Fruit fly (Drosophila melanogaster) whole organism, embryonic: Measurements from ENCODE around the gene vari.

Experiments
- CG1792 ChIP-seq: fragments of 200-800 bp; sonication (Bioruptor generic); optimal IDR thresholded peaks from 2 replicates; lab custom pipeline; 2016; ENCODE audit warnings: missing biosample characterization, missing genetic modification characterization
- CG4617 ChIP-seq: fragments of 200-800 bp; sonication (Bioruptor generic); optimal IDR thresholded peaks from 3 replicates; lab custom pipeline; 2016; ENCODE audit warnings: missing biosample characterization, missing genetic modification characterization, borderline replicate concordance
- CG7839 ChIP-seq: fragments of 200-800 bp; sonication (Bioruptor generic); optimal IDR thresholded peaks from 3 replicates; lab custom pipeline; 2018; ENCODE audit warnings: missing biosample characterization, mild to moderate bottlenecking, missing genetic modification characterization, moderate library complexity
- D19B ChIP-seq: fragments of 200-800 bp; sonication (Bioruptor generic); optimal IDR thresholded peaks from 2 replicates; lab custom pipeline; 2017; ENCODE audit warnings: missing biosample characterization, mild to moderate bottlenecking, missing genetic modification characterization
- gsb-n ChIP-seq: fragments of 200-800 bp; sonication (Bioruptor generic); optimal IDR thresholded peaks from 3 replicates; lab custom pipeline; 2018; ENCODE audit warnings: missing biosample characterization, mild to moderate bottlenecking, missing genetic modification characterization
- lbe ChIP-seq: fragments of 200-800 bp; sonication (Bioruptor generic); optimal IDR thresholded peaks from 2 replicates; lab custom pipeline; 2016; ENCODE audit warnings: missing biosample characterization, mild to moderate bottlenecking, missing genetic modification characterization
- pan ChIP-seq, 4 experiments: fragments of >200 bp in 3 of 4; fragments of 200-800 bp in 1 of 4; sonication (Bioruptor generic) in 1 of 4; optimal IDR thresholded peaks in 3 of 4; IDR thresholded peaks in 1 of 4; 2 replicates each; pipeline versions ENCODE4 v1.3.6 to Lab custom; 2017 to 2022; ENCODE audit warnings: missing biosample characterization in 2 of 4, missing genetic modification characterization in 2 of 4, mixed read lengths in 1 of 4

DNA sequence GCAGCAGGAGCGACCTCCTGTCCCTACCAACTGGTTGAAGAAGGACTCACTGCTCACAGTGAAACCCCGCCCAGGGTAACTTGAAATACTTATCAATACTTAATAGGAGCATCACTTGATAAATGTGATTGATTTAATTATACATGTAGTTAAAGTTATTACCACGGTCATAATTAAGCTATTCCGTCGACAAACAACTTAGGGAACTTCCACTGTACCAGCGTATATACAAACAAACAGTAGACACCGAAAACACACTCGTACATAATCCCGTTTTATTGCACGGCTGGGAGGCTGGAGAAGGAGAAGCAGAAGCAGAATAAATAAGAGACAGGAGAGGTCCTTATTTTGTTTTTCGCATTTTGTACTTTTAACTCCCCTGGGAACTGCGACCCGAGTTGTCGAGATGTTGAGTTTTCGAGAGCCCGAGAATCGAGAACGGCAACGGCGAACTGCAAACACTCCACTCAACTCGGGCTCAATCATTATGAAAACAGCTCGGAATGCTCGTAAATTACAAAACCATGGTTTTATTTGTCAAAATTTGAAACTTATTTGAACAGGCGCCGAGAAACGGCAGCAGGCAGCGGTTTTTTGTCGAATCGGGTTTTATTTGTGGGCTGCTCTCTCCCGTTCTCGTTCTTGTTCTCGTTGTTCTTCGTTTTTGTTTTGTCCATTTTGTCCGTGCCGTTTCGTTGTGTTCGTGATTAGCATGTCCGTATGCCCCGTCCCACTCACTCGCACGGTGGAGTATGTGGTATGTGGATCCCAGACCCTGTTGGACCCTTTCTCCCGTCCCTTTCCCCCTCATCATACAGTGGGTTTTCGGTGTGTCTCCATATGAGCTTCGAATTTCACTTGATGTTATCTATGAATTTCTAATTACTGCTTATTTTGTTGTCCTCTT lies 3.4 kb upstream of the vari start:
- peak; percentile 52 for TF ChIP-seq D19B (GFP tag; lab: Kevin White, UChicago)
- peak; percentile 69 for TF ChIP-seq CG1792 (GFP tag; lab: Kevin White, UChicago)
- TF ChIP-seq lbe: peak; percentile 96
- peak; percentile 85 for TF ChIP-seq CG7839 (tag; lab: Kevin White, UChicago)
- TF ChIP-seq CG4617 (GFP tag; lab: Kevin White, UChicago): no peak
- TF ChIP-seq gsb-n (tag; lab: Kevin White, UChicago): no peak
- no peak for TF ChIP-seq pan (optimal IDR thresholded peaks at IDR 0.05; lab: Kevin White, UChicago)
- peak in 1 of 2 experiments; percentile 77 for TF ChIP-seq pan (GFP tag; optimal IDR thresholded peaks at IDR 0.05 in 1 of 2, IDR thresholded peaks at IDR 0.05 in 1 of 2)
